Fruit fly (Drosophila melanogaster) whole organism, prepupa: ENCODE data around the gene ttm50.

Source experiments
- CG10631 ChIP-seq: fragments of 200-800 bp; sonication (Bioruptor generic); optimal IDR thresholded peaks from 2 replicates; lab custom pipeline; 2016; ENCODE audit warnings: missing biosample characterization, missing genetic modification characterization
- CG11294 ChIP-seq: fragments of 200-800 bp; sonication (Bioruptor generic); IDR thresholded peaks from 2 replicates; pipeline ENCODE4 v1.3.6; 2022; ENCODE audit warnings: missing biosample characterization, missing genetic modification characterization
- CG11902 ChIP-seq: fragments of 200-800 bp; sonication (Bioruptor generic); optimal IDR thresholded peaks from 3 replicates; lab custom pipeline; 2016; ENCODE audit warnings: missing biosample characterization, missing genetic modification characterization
- CG15336 ChIP-seq: fragments of 200-800 bp; sonication (Bioruptor generic); IDR thresholded peaks from 2 replicates; pipeline ENCODE4 v1.3.6; 2022; ENCODE audit warnings: missing biosample characterization, missing genetic modification characterization
- CG1621 ChIP-seq: fragments of 200-800 bp; sonication (Bioruptor generic); optimal IDR thresholded peaks from 3 replicates; lab custom pipeline; 2018; ENCODE audit warnings: missing biosample characterization, mild to moderate bottlenecking, missing genetic modification characterization
- CG31627 ChIP-seq: fragments of 200-800 bp; sonication (Bioruptor generic); optimal IDR thresholded peaks from 3 replicates; lab custom pipeline; 2016; ENCODE audit warnings: missing biosample characterization, missing genetic modification characterization
- CG32006 ChIP-seq: fragments of 200-800 bp; sonication (Bioruptor generic); optimal IDR thresholded peaks from 3 replicates; lab custom pipeline; 2017; ENCODE audit warnings: missing biosample characterization, mild to moderate bottlenecking, missing genetic modification characterization
- CG34406 ChIP-seq: fragments of 200-800 bp; sonication (Bioruptor generic); optimal IDR thresholded peaks from 3 replicates; lab custom pipeline; 2016; ENCODE audit warnings: missing biosample characterization, missing genetic modification characterization
- CG3919 ChIP-seq: fragments of 200-800 bp; sonication (Bioruptor generic); optimal IDR thresholded peaks from 3 replicates; lab custom pipeline; 2016; ENCODE audit warnings: missing biosample characterization, missing genetic modification characterization
- CG4318 ChIP-seq: fragments of 200-800 bp; sonication (Bioruptor generic); optimal IDR thresholded peaks from 3 replicates; lab custom pipeline; 2017; ENCODE audit warnings: missing biosample characterization, mild to moderate bottlenecking, missing genetic modification characterization
- CG6163 ChIP-seq: fragments of 200-800 bp; sonication (Bioruptor generic); IDR thresholded peaks from 3 replicates; pipeline ENCODE4 v1.3.6; 2022; ENCODE audit warnings: missing biosample characterization, missing genetic modification characterization
- CG6792 ChIP-seq: fragments of 200-800 bp; sonication (Bioruptor generic); optimal IDR thresholded peaks from 3 replicates; lab custom pipeline; 2016; ENCODE audit warnings: missing biosample characterization, missing genetic modification characterization
- CG6808 ChIP-seq: fragments of 200-800 bp; sonication (Bioruptor generic); optimal IDR thresholded peaks from 3 replicates; lab custom pipeline; 2017; ENCODE audit warnings: missing biosample characterization, missing genetic modification characterization, mild to moderate bottlenecking, moderate library complexity, missing genetic modification reagents
- CG6854 ChIP-seq: fragments of 200-800 bp; sonication (Bioruptor generic); optimal IDR thresholded peaks from 2 replicates; lab custom pipeline; 2017; ENCODE audit warnings: missing biosample characterization, mild to moderate bottlenecking, missing genetic modification characterization
- CG7368 ChIP-seq: fragments of 200-800 bp; sonication (Bioruptor generic); optimal IDR thresholded peaks from 3 replicates; lab custom pipeline; 2016; ENCODE audit warnings: missing biosample characterization, missing genetic modification characterization
- CG8319 ChIP-seq: fragments of 200-800 bp; sonication (Bioruptor generic); optimal IDR thresholded peaks from 3 replicates; lab custom pipeline; 2016; ENCODE audit warnings: missing biosample characterization, missing genetic modification characterization
- CG8632 ChIP-seq: fragments of 200-800 bp; sonication (Bioruptor generic); optimal IDR thresholded peaks from 3 replicates; lab custom pipeline; 2016; ENCODE audit warnings: missing biosample characterization, missing genetic modification characterization
- Eip75B ChIP-seq: fragments of 200-800 bp; sonication (Bioruptor generic); optimal IDR thresholded peaks from 3 replicates; lab custom pipeline; 2016; ENCODE audit warnings: missing biosample characterization, missing genetic modification characterization
- Eip78C ChIP-seq: fragments of 200-800 bp; sonication (Bioruptor generic); peaks from one replicate; lab custom pipeline; 2016; ENCODE audit warnings: missing biosample characterization, missing genetic modification characterization
- Eip93F ChIP-seq: fragments of 200-800 bp; sonication (Bioruptor generic); optimal IDR thresholded peaks from 2 replicates; lab custom pipeline; 2016; ENCODE audit warnings: missing biosample characterization, mild to moderate bottlenecking, missing genetic modification characterization
- Ets96B ChIP-seq: fragments of 200-800 bp; optimal IDR thresholded peaks from 2 replicates; lab custom pipeline; 2019; ENCODE audit warnings: missing biosample characterization, mild to moderate bottlenecking, missing genetic modification characterization, moderate library complexity
- Gug ChIP-seq: fragments of 200-800 bp; sonication (Bioruptor generic); IDR thresholded peaks from 2 replicates; pipeline ENCODE4 v1.3.6; 2022; ENCODE audit warnings: missing biosample characterization, missing genetic modification characterization
- Hr38 ChIP-seq: sonication (Bioruptor generic); optimal IDR thresholded peaks from 2 replicates; lab custom pipeline; 2016; ENCODE audit warnings: missing biosample characterization, missing genetic modification characterization
- Hr39 ChIP-seq: fragments of 200-800 bp; sonication (Bioruptor generic); optimal IDR thresholded peaks from 2 replicates; lab custom pipeline; 2016; ENCODE audit warnings: missing biosample characterization, missing genetic modification characterization
- Hr4 ChIP-seq: fragments of 200-800 bp; sonication (Bioruptor generic); optimal IDR thresholded peaks from 3 replicates; lab custom pipeline; 2016; ENCODE audit warnings: missing biosample characterization, missing genetic modification characterization
- Met ChIP-seq: fragments of 200-800 bp; sonication (Bioruptor generic); optimal IDR thresholded peaks from 3 replicates; lab custom pipeline; 2016; ENCODE audit warnings: missing biosample characterization, missing genetic modification characterization
- OdsH ChIP-seq: fragments of 200-800 bp; sonication (Bioruptor generic); optimal IDR thresholded peaks from 3 replicates; lab custom pipeline; 2016; ENCODE audit warnings: missing biosample characterization, missing genetic modification characterization
- Sox102F ChIP-seq: fragments of 200-800 bp; sonication (Bioruptor generic); optimal IDR thresholded peaks from 2 replicates; lab custom pipeline; 2016; ENCODE audit warnings: missing biosample characterization, mild to moderate bottlenecking, missing genetic modification characterization
- Sox14 ChIP-seq: fragments of 200-800 bp; sonication (Bioruptor generic); optimal IDR thresholded peaks from 3 replicates; lab custom pipeline; 2016; ENCODE audit warnings: missing biosample characterization, missing genetic modification characterization
- Sox15 ChIP-seq: fragments of 200-800 bp; sonication (Bioruptor generic); optimal IDR thresholded peaks from 3 replicates; lab custom pipeline; 2016; ENCODE audit warnings: missing biosample characterization, missing genetic modification characterization
- achi ChIP-seq: fragments of 200-800 bp; sonication (Bioruptor generic); optimal IDR thresholded peaks from 3 replicates; lab custom pipeline; 2016; ENCODE audit warnings: missing biosample characterization, missing genetic modification characterization
- acj6 ChIP-seq: fragments of 200-800 bp; sonication (Bioruptor generic); optimal IDR thresholded peaks from 3 replicates; lab custom pipeline; 2016; ENCODE audit warnings: missing biosample characterization, missing genetic modification characterization
- dac ChIP-seq: fragments of 200-800 bp; sonication (Bioruptor generic); optimal IDR thresholded peaks from 2 replicates; lab custom pipeline; 2017; ENCODE audit warnings: missing biosample characterization, mild to moderate bottlenecking, missing genetic modification characterization
- dsx ChIP-seq: fragments of 200-800 bp; optimal IDR thresholded peaks from 3 replicates; lab custom pipeline; 2019; ENCODE audit warnings: missing biosample characterization, mild to moderate bottlenecking, missing genetic modification characterization, moderate library complexity; ENCODE audit not compliant: poor library complexity, severe bottlenecking
- eg ChIP-seq: fragments of 200-800 bp; sonication (Bioruptor generic); IDR thresholded peaks from 3 replicates; pipeline ENCODE4 v1.3.6; 2022; ENCODE audit warnings: missing biosample characterization, missing genetic modification characterization
- esn ChIP-seq: fragments of 200-800 bp; sonication (Bioruptor generic); optimal IDR thresholded peaks from 2 replicates; lab custom pipeline; 2016; ENCODE audit warnings: missing biosample characterization, mild to moderate bottlenecking, missing genetic modification characterization, moderate library complexity
- fd85E ChIP-seq: fragments of 200-800 bp; sonication (Bioruptor generic); optimal IDR thresholded peaks from 3 replicates; lab custom pipeline; 2016; ENCODE audit warnings: missing biosample characterization, missing genetic modification characterization
- lz ChIP-seq: fragments of 200-800 bp; sonication (Bioruptor generic); optimal IDR thresholded peaks from 3 replicates; lab custom pipeline; 2016; ENCODE audit warnings: missing biosample characterization, missing genetic modification characterization
- net ChIP-seq: fragments of 200-800 bp; sonication (Bioruptor generic); optimal IDR thresholded peaks from 3 replicates; lab custom pipeline; 2016; ENCODE audit warnings: missing biosample characterization, missing genetic modification characterization
- spab ChIP-seq: fragments of 200-800 bp; sonication (Bioruptor generic); optimal IDR thresholded peaks from 2 replicates; lab custom pipeline; 2017; ENCODE audit warnings: missing biosample characterization, mild to moderate bottlenecking, missing genetic modification characterization, missing genetic modification reagents
- ss ChIP-seq, 2 experiments: fragments of 200-800 bp; sonication (Bioruptor generic); optimal IDR thresholded peaks; 2 replicates in 1 of 2; 3 replicates in 1 of 2; lab custom pipeline; 2017 to 2018; ENCODE audit warnings: mild to moderate bottlenecking in 2 of 2, missing biosample characterization in 2 of 2, missing genetic modification characterization in 2 of 2, moderate library complexity in 1 of 2
- svp ChIP-seq: fragments of 200-800 bp; sonication (Bioruptor generic); peaks from one replicate; lab custom pipeline; 2016; ENCODE audit warnings: missing biosample characterization, missing genetic modification characterization
- topi ChIP-seq: fragments of 200-800 bp; sonication (Bioruptor generic); optimal IDR thresholded peaks from 3 replicates; lab custom pipeline; 2016; ENCODE audit warnings: missing biosample characterization, missing genetic modification characterization
- vri ChIP-seq: fragments of 200-800 bp; sonication (Bioruptor generic); optimal IDR thresholded peaks from 3 replicates; lab custom pipeline; 2016; ENCODE audit warnings: missing biosample characterization, mild to moderate bottlenecking, missing genetic modification characterization

ttm50 gene

DNA sequence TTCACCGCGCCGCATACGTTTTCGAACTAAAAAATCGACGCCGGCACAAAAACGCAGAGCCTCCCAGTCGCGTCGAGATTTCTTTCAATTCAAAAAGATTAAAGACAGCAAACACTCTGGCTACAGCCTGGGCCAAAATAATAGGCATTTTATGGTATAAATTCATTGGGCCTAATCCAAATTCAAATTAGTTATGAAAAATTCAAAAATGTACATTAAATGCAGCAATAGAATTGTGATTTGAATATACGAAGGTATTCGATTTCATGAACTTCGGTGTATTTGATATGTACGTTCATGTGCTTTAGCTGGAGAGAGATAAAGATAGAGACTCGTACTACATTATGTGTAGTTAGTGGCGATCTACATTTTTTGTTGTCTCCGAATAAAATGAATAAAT is 12.1 kb upstream of the ttm50 start, which contains the start of gene Syx4 (continued):
- peak; percentile 74 for TF ChIP-seq CG6808 (GFP tag; lab: Kevin White, UChicago)
- TF ChIP-seq Hr38 (GFP tag; lab: Kevin White, UChicago): no peak
- peak; percentile 91 for TF ChIP-seq CG34406 (GFP tag; lab: Kevin White, UChicago)
- TF ChIP-seq fd85E: peak; percentile 70
- peak; percentile 91 for TF ChIP-seq acj6 (GFP tag; lab: Kevin White, UChicago)
- peak; percentile 92 for TF ChIP-seq CG32006
- peak; percentile 87 for TF ChIP-seq CG31627
- TF ChIP-seq CG3919 (GFP tag; lab: Kevin White, UChicago): peak; percentile 91
- TF ChIP-seq vri (GFP tag; lab: Kevin White, UChicago): peak; percentile 80
- peak; percentile 88 for TF ChIP-seq Sox102F (GFP tag; lab: Kevin White, UChicago)
- TF ChIP-seq CG8632: peak; percentile 86
- TF ChIP-seq, all 60 proteins: peak for 59

DNA sequence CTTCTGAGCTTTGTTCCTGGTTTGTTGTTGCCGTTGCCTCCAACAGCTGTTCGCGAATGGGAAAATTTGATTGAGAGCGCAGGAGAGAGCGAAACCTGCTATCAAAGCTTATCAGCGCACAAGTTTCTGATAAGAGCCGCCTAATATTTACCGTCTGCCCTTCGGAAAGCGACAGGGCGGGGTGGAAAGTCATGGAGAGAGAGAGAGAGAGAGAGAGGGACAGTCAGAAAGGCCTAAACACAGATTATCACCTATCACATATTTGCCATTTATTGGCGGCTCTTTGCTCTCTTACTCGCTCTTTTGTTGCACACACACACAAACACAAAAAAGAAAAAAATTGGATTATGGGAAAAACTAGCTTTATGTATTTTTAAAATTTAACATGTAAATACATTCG is 11.6 kb upstream of the ttm50 start:
- TF ChIP-seq OdsH (GFP tag; lab: Kevin White, UChicago) (no peak), CG4318 (GFP tag; lab: Kevin White, UChicago) (no peak), CG3919 (GFP tag; lab: Kevin White, UChicago) (no peak), lz (GFP tag; lab: Kevin White, UChicago) (no peak), CG6792 (GFP tag; lab: Kevin White, UChicago) (no peak), CG15336 (GFP tag; lab: Robert Waterston, UW) (no peak), CG6808 (GFP tag; lab: Kevin White, UChicago) (no peak), CG11902 (no peak), CG8632 (no peak), CG11294 (GFP tag; lab: Robert Waterston, UW) (no peak), Sox15 (no peak), eg (GFP tag; lab: Robert Waterston, UW) (no peak), Eip75B (GFP tag; lab: Kevin White, UChicago) (no peak), Ets96B (no peak), CG8319 (GFP tag; lab: Kevin White, UChicago) (no peak), dsx (GFP tag; lab: Kevin White, UChicago) (no peak), Hr39 (GFP tag; lab: Kevin White, UChicago) (no peak), Hr38 (GFP tag; lab: Kevin White, UChicago) (no peak), Gug (GFP tag; lab: Robert Waterston, UW) (no peak)

DNA sequence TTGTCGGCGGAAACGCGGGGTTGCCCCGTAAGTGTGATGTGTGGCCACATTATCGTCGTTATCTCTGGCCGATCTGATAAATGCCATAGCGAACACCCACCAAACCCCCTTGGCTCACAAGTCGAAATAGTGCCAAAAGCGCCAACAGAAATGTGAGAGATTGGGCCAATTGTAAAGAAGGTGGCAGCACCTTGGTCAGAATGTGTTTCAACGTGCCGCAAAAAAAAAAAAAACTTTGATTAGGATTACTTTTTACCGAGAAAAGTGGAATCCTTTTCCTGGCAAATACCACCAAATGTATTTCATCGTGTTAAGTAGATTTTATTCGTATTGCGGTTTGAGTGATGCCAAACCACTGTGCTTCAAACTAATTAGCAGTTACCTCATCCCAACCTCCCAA is 11.0 kb upstream of the ttm50 start:
- peak; percentile 34 for TF ChIP-seq Met
- TF ChIP-seq OdsH (GFP tag; lab: Kevin White, UChicago): peak; percentile 37
- TF ChIP-seq esn (GFP tag; lab: Kevin White, UChicago): peak; percentile 54
- TF ChIP-seq svp (GFP tag; lab: Kevin White, UChicago): no peak
- no peak for TF ChIP-seq spab (GFP tag; lab: Kevin White, UChicago)
- no peak for TF ChIP-seq CG7368 (GFP tag; lab: Kevin White, UChicago)
- peak; percentile 24 for TF ChIP-seq Sox102F (GFP tag; lab: Kevin White, UChicago)
- TF ChIP-seq Hr38 (GFP tag; lab: Kevin White, UChicago): no peak
- peak; percentile 50 for TF ChIP-seq Hr4 (GFP tag; lab: Kevin White, UChicago)
- TF ChIP-seq achi (GFP tag; lab: Kevin White, UChicago): peak; percentile 35
- TF ChIP-seq CG3919 (GFP tag; lab: Kevin White, UChicago): peak; percentile 16
- TF ChIP-seq ss (GFP tag; optimal IDR thresholded peaks at IDR 0.05; lab: Kevin White, UChicago): no peak
- TF ChIP-seq fd85E: no peak
- no peak for TF ChIP-seq CG8319 (GFP tag; lab: Kevin White, UChicago)
- TF ChIP-seq dsx (GFP tag; lab: Kevin White, UChicago): no peak
- no peak for TF ChIP-seq CG1621
- TF ChIP-seq lz (GFP tag; lab: Kevin White, UChicago): peak; percentile 45
- no peak for TF ChIP-seq CG6854 (GFP tag; lab: Kevin White, UChicago)
- peak; percentile 28 for TF ChIP-seq net (GFP tag; lab: Kevin White, UChicago)
- peak; percentile 42 for TF ChIP-seq Gug (GFP tag; lab: Robert Waterston, UW)
- TF ChIP-seq CG10631 (GFP tag; lab: Kevin White, UChicago): no peak
- TF ChIP-seq Sox14 (GFP tag; lab: Kevin White, UChicago): peak; percentile 24
- peak; percentile 61 for TF ChIP-seq Hr39 (GFP tag; lab: Kevin White, UChicago)
- no peak for TF ChIP-seq CG15336 (GFP tag; lab: Robert Waterston, UW)
- TF ChIP-seq eg (GFP tag; lab: Robert Waterston, UW): peak; percentile 81
- TF ChIP-seq CG4318 (GFP tag; lab: Kevin White, UChicago): no peak
- peak; percentile 29 for TF ChIP-seq vri (GFP tag; lab: Kevin White, UChicago)
- no peak for TF ChIP-seq Eip93F (GFP tag; lab: Kevin White, UChicago)
- TF ChIP-seq CG34406 (GFP tag; lab: Kevin White, UChicago): peak; percentile 28
- TF ChIP-seq acj6 (GFP tag; lab: Kevin White, UChicago): peak; percentile 43
- peak; percentile 12 for TF ChIP-seq Sox15
- peak; percentile 66 for TF ChIP-seq CG6163
- peak; percentile 31 for TF ChIP-seq topi (GFP tag; lab: Kevin White, UChicago)
- no peak for TF ChIP-seq Ets96B
- TF ChIP-seq CG31627: peak; percentile 51
- TF ChIP-seq CG6808 (GFP tag; lab: Kevin White, UChicago): no peak
- TF ChIP-seq dac (GFP tag; lab: Kevin White, UChicago): no peak
- peak; percentile 55 for TF ChIP-seq CG11294 (GFP tag; lab: Robert Waterston, UW)
- peak; percentile 68 for TF ChIP-seq Eip78C (GFP tag; lab: Kevin White, UChicago)
- no peak for TF ChIP-seq CG11902
